Fruit fly (Drosophila melanogaster) whole organism, embryonic: ENCODE data around the gene CG4461.

Experiments
- CG12104 ChIP-seq: fragments of 200-800 bp; sonication (Bioruptor generic); optimal IDR thresholded peaks from 3 replicates; lab custom pipeline; 2016; ENCODE audit warnings: missing biosample characterization, missing genetic modification characterization
- CG12769 ChIP-seq: fragments of 200-800 bp; sonication (Bioruptor generic); optimal IDR thresholded peaks from 2 replicates; lab custom pipeline; 2019; ENCODE audit warnings: missing biosample characterization, mild to moderate bottlenecking, missing genetic modification characterization, moderate library complexity
- CG12942 ChIP-seq: fragments of 200-800 bp; sonication (Bioruptor generic); optimal IDR thresholded peaks from 3 replicates; lab custom pipeline; 2016; ENCODE audit warnings: missing biosample characterization, missing genetic modification characterization
- CG13894 ChIP-seq: fragments of 200-800 bp; sonication (Bioruptor generic); optimal IDR thresholded peaks from 3 replicates; lab custom pipeline; 2018; ENCODE audit warnings: missing biosample characterization, mild to moderate bottlenecking, missing genetic modification characterization, moderate library complexity
- CG14050 ChIP-seq: fragments of 200-800 bp; sonication (Bioruptor generic); IDR thresholded peaks from 3 replicates; pipeline ENCODE4 v1.3.6; 2022; ENCODE audit warnings: missing biosample characterization, missing genetic modification characterization
- CG1603 ChIP-seq: fragments of 200-800 bp; sonication (Bioruptor generic); optimal IDR thresholded peaks from 2 replicates; lab custom pipeline; 2019; ENCODE audit warnings: missing biosample characterization, mild to moderate bottlenecking, missing genetic modification characterization, moderate library complexity
- CG1647 ChIP-seq: fragments of 200-800 bp; sonication (Bioruptor generic); optimal IDR thresholded peaks from 3 replicates; lab custom pipeline; 2016; ENCODE audit warnings: missing biosample characterization, missing genetic modification characterization
- CG17186 ChIP-seq: fragments of 200-800 bp; sonication (Bioruptor generic); optimal IDR thresholded peaks from 3 replicates; lab custom pipeline; 2017; ENCODE audit warnings: missing biosample characterization, missing genetic modification reagents, missing genetic modification characterization
- CG17385 ChIP-seq: fragments of 200-800 bp; sonication (Bioruptor generic); optimal IDR thresholded peaks from 3 replicates; lab custom pipeline; 2018; ENCODE audit warnings: missing biosample characterization, mild to moderate bottlenecking, missing genetic modification characterization
- CG17802 ChIP-seq: fragments of 200-800 bp; sonication (Bioruptor generic); optimal IDR thresholded peaks from 2 replicates; lab custom pipeline; 2018; ENCODE audit warnings: missing biosample characterization, mild to moderate bottlenecking, missing genetic modification characterization, moderate library complexity
- CG1792 ChIP-seq: fragments of 200-800 bp; sonication (Bioruptor generic); optimal IDR thresholded peaks from 2 replicates; lab custom pipeline; 2016; ENCODE audit warnings: missing biosample characterization, missing genetic modification characterization
- CG18599 ChIP-seq: fragments of 200-800 bp; sonication (Bioruptor generic); optimal IDR thresholded peaks from 3 replicates; lab custom pipeline; 2017; ENCODE audit warnings: missing biosample characterization, missing genetic modification characterization, mild to moderate bottlenecking, moderate library complexity, missing genetic modification reagents
- CG30431 ChIP-seq: fragments of 200-800 bp; sonication (Bioruptor generic); optimal IDR thresholded peaks from 2 replicates; lab custom pipeline; 2017; ENCODE audit warnings: missing biosample characterization, missing genetic modification characterization
- CG31388 ChIP-seq: fragments of 200-800 bp; sonication (Bioruptor generic); optimal IDR thresholded peaks from 2 replicates; lab custom pipeline; 2016; ENCODE audit warnings: missing biosample characterization, missing genetic modification characterization
- CG33557 ChIP-seq: fragments of 200-800 bp; sonication (Bioruptor generic); optimal IDR thresholded peaks from 2 replicates; lab custom pipeline; 2019; ENCODE audit warnings: missing biosample characterization, mild to moderate bottlenecking, missing genetic modification characterization, moderate library complexity
- CG4730 ChIP-seq: fragments of 200-800 bp; sonication (Bioruptor generic); IDR thresholded peaks from 2 replicates; pipeline ENCODE4 v1.3.6; 2022; ENCODE audit warnings: missing biosample characterization, missing genetic modification characterization
- CG4820 ChIP-seq: fragments of 200-800 bp; sonication (Bioruptor generic); optimal IDR thresholded peaks from 3 replicates; lab custom pipeline; 2016; ENCODE audit warnings: missing biosample characterization, missing genetic modification characterization
- CG5180 ChIP-seq: fragments of 200-800 bp; sonication (Bioruptor generic); optimal IDR thresholded peaks from 3 replicates; lab custom pipeline; 2017; ENCODE audit warnings: missing biosample characterization, missing genetic modification characterization, mild to moderate bottlenecking, moderate library complexity, missing genetic modification reagents
- CG7271 ChIP-seq: fragments of 200-800 bp; sonication (Bioruptor generic); optimal IDR thresholded peaks from 2 replicates; lab custom pipeline; 2018; ENCODE audit warnings: missing biosample characterization, mild to moderate bottlenecking, missing genetic modification characterization, moderate library complexity
- CG7786 ChIP-seq: fragments of 200-800 bp; sonication (Bioruptor generic); optimal IDR thresholded peaks from 2 replicates; lab custom pipeline; 2016; ENCODE audit warnings: missing biosample characterization, missing genetic modification characterization
- CG8944 ChIP-seq: fragments of 200-800 bp; sonication (Bioruptor generic); optimal IDR thresholded peaks from 3 replicates; lab custom pipeline; 2016; ENCODE audit warnings: missing biosample characterization, missing genetic modification characterization
- CG9932 ChIP-seq: fragments of 200-800 bp; sonication (Bioruptor generic); IDR thresholded peaks from 2 replicates; pipeline ENCODE4 v1.3.6; 2022; ENCODE audit warnings: missing biosample characterization, missing genetic modification characterization
- Dref ChIP-seq: fragments of 200-800 bp; sonication (Bioruptor generic); IDR thresholded peaks from 2 replicates; pipeline ENCODE4 v1.3.6; 2022; ENCODE audit warnings: missing biosample characterization, missing genetic modification characterization
- Elba2 ChIP-seq: fragments of 200-800 bp; sonication (Bioruptor generic); optimal IDR thresholded peaks from 3 replicates; lab custom pipeline; 2016; ENCODE audit warnings: missing biosample characterization, missing genetic modification characterization
- GATAe ChIP-seq: fragments of 200-800 bp; sonication (Bioruptor generic); conservative IDR thresholded peaks from 2 replicates; pipeline ENCODE4 v1.3.6; 2022; ENCODE audit warnings: missing biosample characterization, missing genetic modification characterization
- Kr ChIP-seq: fragments of 200-800 bp; sonication (Bioruptor generic); optimal IDR thresholded peaks from 2 replicates; lab custom pipeline; 2017; ENCODE audit warnings: missing biosample characterization, mild to moderate bottlenecking, missing genetic modification characterization
- Oaz ChIP-seq: fragments of 200-800 bp; sonication (Bioruptor generic); IDR thresholded peaks from 2 replicates; pipeline ENCODE4 v1.3.6; 2022; ENCODE audit warnings: missing biosample characterization, missing genetic modification characterization
- Opbp ChIP-seq: fragments of 200-800 bp; sonication (Bioruptor generic); IDR thresholded peaks from 3 replicates; pipeline ENCODE4 v1.3.6; 2022; ENCODE audit warnings: missing biosample characterization, missing genetic modification characterization; ENCODE audit not compliant: partially characterized antibody
- Pdp1 ChIP-seq, 2 experiments: fragments of 200-800 bp; sonication (Bioruptor generic); optimal IDR thresholded peaks; 3 replicates each; lab custom pipeline; 2016; ENCODE audit warnings: missing biosample characterization in 2 of 2, missing genetic modification characterization in 2 of 2, mild to moderate bottlenecking in 1 of 2, moderate library complexity in 1 of 2
- Rfx ChIP-seq: fragments of 200-800 bp; sonication (Bioruptor generic); IDR thresholded peaks from 2 replicates; pipeline ENCODE4 v1.3.6; 2022; ENCODE audit warnings: missing biosample characterization, missing genetic modification characterization
- Sry-δ ChIP-seq: fragments of 200-800 bp; sonication (Bioruptor generic); optimal IDR thresholded peaks from 2 replicates; lab custom pipeline; 2016; ENCODE audit warnings: missing biosample characterization, missing genetic modification characterization
- ab ChIP-seq: fragments of 200-800 bp; sonication (Bioruptor generic); optimal IDR thresholded peaks from 2 replicates; lab custom pipeline; 2016; ENCODE audit warnings: missing biosample characterization, missing genetic modification characterization
- abd-A ChIP-seq: fragments of 200-800 bp; sonication (Bioruptor generic); optimal IDR thresholded peaks from 3 replicates; lab custom pipeline; 2019; ENCODE audit warnings: missing biosample characterization, mild to moderate bottlenecking, missing genetic modification characterization, moderate library complexity
- ash1 ChIP-seq: fragments of 200-800 bp; sonication (Bioruptor generic); optimal IDR thresholded peaks from 2 replicates; lab custom pipeline; 2018; ENCODE audit warnings: missing biosample characterization, mild to moderate bottlenecking, missing genetic modification characterization
- ato ChIP-seq: fragments of 200-800 bp; sonication (Bioruptor generic); IDR thresholded peaks from 2 replicates; pipeline ENCODE4 v1.3.6; 2022; ENCODE audit warnings: missing biosample characterization, missing genetic modification characterization; ENCODE audit not compliant: partially characterized antibody
- chinmo ChIP-seq: fragments of 200-800 bp; sonication (Bioruptor generic); IDR thresholded peaks from 4 replicates; pipeline ENCODE4 v1.3.6; 2022; ENCODE audit warnings: missing biosample characterization, missing genetic modification characterization; ENCODE audit not compliant: partially characterized antibody
- disco-r ChIP-seq: fragments of 200-800 bp; sonication (Bioruptor generic); optimal IDR thresholded peaks from 2 replicates; lab custom pipeline; 2016; ENCODE audit warnings: missing biosample characterization, missing genetic modification characterization
- dmrt11E ChIP-seq: fragments of 200-800 bp; sonication (Bioruptor generic); optimal IDR thresholded peaks from 3 replicates; lab custom pipeline; 2018; ENCODE audit warnings: missing biosample characterization, mild to moderate bottlenecking, missing genetic modification characterization, moderate library complexity
- esg ChIP-seq: fragments of 200-800 bp; sonication (Bioruptor generic); conservative IDR thresholded peaks from 2 replicates; pipeline ENCODE4 v1.3.6; 2022; ENCODE audit warnings: missing biosample characterization, missing genetic modification characterization
- fd3F ChIP-seq: fragments of 200-800 bp; sonication (Bioruptor generic); optimal IDR thresholded peaks from 2 replicates; lab custom pipeline; 2018; ENCODE audit warnings: missing biosample characterization, mild to moderate bottlenecking, missing genetic modification characterization, moderate library complexity
- gem ChIP-seq: fragments of 200-800 bp; sonication (Bioruptor generic); optimal IDR thresholded peaks from 2 replicates; lab custom pipeline; 2019; ENCODE audit warnings: missing biosample characterization, mild to moderate bottlenecking, missing genetic modification characterization, moderate library complexity
- gt ChIP-seq: fragments of 200-800 bp; sonication (Bioruptor generic); IDR thresholded peaks from 2 replicates; pipeline ENCODE4 v1.3.6; 2022; ENCODE audit warnings: missing biosample characterization, missing genetic modification characterization
- hkb ChIP-seq, 2 experiments: fragments of 200-800 bp in 1 of 2; fragments of >200 bp in 1 of 2; sonication (Bioruptor generic) in 1 of 2; IDR thresholded peaks in 1 of 2; optimal IDR thresholded peaks in 1 of 2; 2 replicates each; pipeline versions ENCODE4 v1.3.6 to Lab custom; 2017 to 2022; ENCODE audit warnings: missing biosample characterization in 1 of 2, missing genetic modification characterization in 1 of 2
- kay ChIP-seq: fragments of 200-800 bp; sonication (Bioruptor generic); optimal IDR thresholded peaks from 2 replicates; lab custom pipeline; 2016; ENCODE audit warnings: missing biosample characterization, missing genetic modification characterization
- p53 ChIP-seq: fragments of 200-800 bp; sonication (Bioruptor generic); optimal IDR thresholded peaks from 2 replicates; lab custom pipeline; 2016; ENCODE audit warnings: missing biosample characterization, missing genetic modification characterization
- pita ChIP-seq: fragments of 200-800 bp; sonication (Bioruptor generic); optimal IDR thresholded peaks from 2 replicates; lab custom pipeline; 2017; ENCODE audit warnings: missing biosample characterization, mild to moderate bottlenecking, missing genetic modification characterization
- ranshi ChIP-seq: fragments of 200-800 bp; sonication (Bioruptor generic); IDR thresholded peaks from 2 replicates; pipeline ENCODE4 v1.3.6; 2022; ENCODE audit warnings: missing biosample characterization, missing genetic modification characterization
- sens ChIP-seq: fragments of 200-800 bp; sonication (Bioruptor generic); peaks from one replicate; lab custom pipeline; 2016; ENCODE audit warnings: missing biosample characterization, missing genetic modification characterization
- sna ChIP-seq: fragments of 200-800 bp; sonication (Bioruptor generic); IDR thresholded peaks from 2 replicates; pipeline ENCODE4 v1.3.6; 2022; ENCODE audit warnings: missing biosample characterization, missing genetic modification characterization; ENCODE audit not compliant: partially characterized antibody
- sug ChIP-seq: fragments of 200-800 bp; optimal IDR thresholded peaks from 2 replicates; lab custom pipeline; 2019; ENCODE audit warnings: missing biosample characterization, mild to moderate bottlenecking, missing genetic modification characterization, moderate library complexity
- zen ChIP-seq: fragments of 200-800 bp; sonication (Bioruptor generic); optimal IDR thresholded peaks from 3 replicates; lab custom pipeline; 2018; ENCODE audit warnings: missing biosample characterization, mild to moderate bottlenecking, missing genetic modification characterization, moderate library complexity

Gene CG4461

DNA sequence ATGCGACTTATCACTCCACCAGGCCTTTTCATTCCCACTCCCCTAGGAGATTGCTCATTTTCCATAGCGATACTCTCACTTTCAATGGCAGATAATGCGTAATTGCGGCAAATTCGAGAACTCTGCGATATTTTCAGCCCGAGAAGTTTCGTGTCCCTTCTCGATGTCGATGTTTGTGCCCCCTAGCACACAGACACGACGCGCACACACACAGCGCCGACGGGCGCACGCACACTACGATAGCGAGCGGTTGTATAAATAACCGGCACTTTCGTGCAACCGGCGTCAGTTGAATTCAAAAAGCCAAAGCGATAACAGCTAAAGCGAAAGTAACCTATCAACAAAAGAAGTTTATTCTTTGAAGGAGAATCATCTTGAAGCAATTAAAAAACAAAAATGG, 6.4 kb downstream of the CG4461 start, which contains the start of gene Hsp23 (continued):
- no peak for TF ChIP-seq CG1647
- TF ChIP-seq CG31388 (GFP tag; lab: Kevin White, UChicago): no peak
- no peak for TF ChIP-seq ash1 (GFP tag; lab: Kevin White, UChicago)
- peak; percentile 11 for TF ChIP-seq CG33557 (GFP tag; lab: Kevin White, UChicago)
- TF ChIP-seq CG17802: no peak
- TF ChIP-seq ato (GFP tag; lab: Robert Waterston, UW): no peak
- TF ChIP-seq fd3F (GFP tag; lab: Kevin White, UChicago): no peak
- TF ChIP-seq Rfx (GFP tag; lab: Robert Waterston, UW): peak; percentile 24; the same call in 1 of the 2 replicates
- no peak for TF ChIP-seq zen (tag; lab: Kevin White, UChicago)
- TF ChIP-seq CG12942: no peak
- TF ChIP-seq sens (GFP tag; lab: Kevin White, UChicago): no peak
- no peak for TF ChIP-seq sug
- peak; percentile 54; the same call in 2 of the 3 replicates for TF ChIP-seq Opbp (GFP tag; lab: Robert Waterston, UW)
- no peak for TF ChIP-seq CG8944 (GFP tag; lab: Kevin White, UChicago)
- no peak for TF ChIP-seq CG4730 (GFP tag; lab: Robert Waterston, UW)
- peak; percentile 45 for TF ChIP-seq CG13894 (tag; lab: Kevin White, UChicago)
- TF ChIP-seq Sry-δ: no peak
- TF ChIP-seq abd-A: peak; percentile 51
- no peak for TF ChIP-seq GATAe (GFP tag; lab: Robert Waterston, UW)
- peak in 1 of 2 experiments; percentile 40 for TF ChIP-seq Pdp1 (GFP tag; optimal IDR thresholded peaks at IDR 0.05; lab: Kevin White, UChicago)
- no peak for TF ChIP-seq dmrt11E (tag; lab: Kevin White, UChicago)
- TF ChIP-seq CG12769 (tag; lab: Kevin White, UChicago): no peak
- no peak for TF ChIP-seq CG9932 (GFP tag; lab: Robert Waterston, UW)
- TF ChIP-seq CG5180 (GFP tag; lab: Kevin White, UChicago): no peak
- TF ChIP-seq p53 (GFP tag; lab: Kevin White, UChicago): no peak
- TF ChIP-seq ab (GFP tag; lab: Kevin White, UChicago): no peak
- peak; percentile 9 for TF ChIP-seq CG1603
- no peak for TF ChIP-seq CG1792 (GFP tag; lab: Kevin White, UChicago)
- no peak for TF ChIP-seq chinmo
- no peak for TF ChIP-seq esg (GFP tag; lab: Robert Waterston, UW)
- TF ChIP-seq pita (GFP tag; lab: Kevin White, UChicago): no peak
- TF ChIP-seq CG7271 (tag; lab: Kevin White, UChicago): no peak
- no peak for TF ChIP-seq gt (GFP tag; lab: Robert Waterston, UW)
- TF ChIP-seq CG30431 (GFP tag; lab: Kevin White, UChicago): no peak
- no peak for TF ChIP-seq CG4820 (GFP tag; lab: Kevin White, UChicago)
- TF ChIP-seq hkb (optimal IDR thresholded peaks at IDR 0.05; lab: Kevin White, UChicago): no peak
- TF ChIP-seq hkb (GFP tag; IDR thresholded peaks at IDR 0.05; lab: Robert Waterston, UW): no peak
- no peak for TF ChIP-seq CG14050
- no peak for TF ChIP-seq CG18599
- TF ChIP-seq CG12104: no peak
- TF ChIP-seq CG7786 (GFP tag; lab: Kevin White, UChicago): no peak
- TF ChIP-seq Dref (GFP tag; lab: Robert Waterston, UW): no peak
- TF ChIP-seq CG17186 (GFP tag; lab: Kevin White, UChicago): no peak
- TF ChIP-seq gem (tag; lab: Kevin White, UChicago): no peak
- TF ChIP-seq Elba2 (GFP tag; lab: Kevin White, UChicago): no peak
- no peak for TF ChIP-seq Oaz (GFP tag; lab: Robert Waterston, UW)
- no peak for TF ChIP-seq ranshi
- no peak for TF ChIP-seq Kr (GFP tag; lab: Kevin White, UChicago)
- TF ChIP-seq kay: no peak
- TF ChIP-seq CG17385: no peak
- peak; percentile 38; the same call in 1 of the 2 replicates for TF ChIP-seq sna (GFP tag; lab: Robert Waterston, UW)
- no peak for TF ChIP-seq disco-r (GFP tag; lab: Kevin White, UChicago)
